Worm (Caenorhabditis elegans) whole organism, L3 larva: ENCODE results near the gene sri-63.
A peak's percentile ranks its signal among the peaks of the same experiment; 100 is the strongest.

Experiments used
- R02D3.7 ChIP-seq: fragments of 150-350 bp; optimal IDR thresholded peaks from 2 replicates; lab custom pipeline; 2014; ENCODE audit warnings: missing biosample characterization, missing genetic modification characterization
- ZK546.5 ChIP-seq: sonication (generic microtip); optimal IDR thresholded peaks from 2 replicates; lab custom pipeline; 2017; ENCODE audit warnings: missing biosample characterization, missing genetic modification characterization
- aly-2 ChIP-seq: fragments of 150-350 bp; optimal IDR thresholded peaks from 2 replicates; lab custom pipeline; 2014; ENCODE audit warnings: missing biosample characterization, missing genetic modification characterization
- ama-1 ChIP-seq: fragments of 150-350 bp; optimal IDR thresholded peaks from 2 replicates; lab custom pipeline; 2018
- ceh-16 ChIP-seq: sonication (generic microtip); optimal IDR thresholded peaks from 2 replicates; lab custom pipeline; 2017; ENCODE audit warnings: missing biosample characterization, missing genetic modification characterization
- ceh-82 ChIP-seq: fragments of 150-350 bp; optimal IDR thresholded peaks from 2 replicates; lab custom pipeline; 2014; ENCODE audit warnings: missing biosample characterization, missing genetic modification characterization
- ceh-9 ChIP-seq: sonication (generic microtip); optimal IDR thresholded peaks from 2 replicates; lab custom pipeline; 2018; ENCODE audit warnings: missing biosample characterization, missing genetic modification characterization
- daf-12 ChIP-seq: fragments of 150-350 bp; optimal IDR thresholded peaks from 2 replicates; lab custom pipeline; 2014; ENCODE audit warnings: missing biosample characterization, missing genetic modification reagents, missing genetic modification characterization
- egl-27 ChIP-seq: sonication (generic microtip); optimal IDR thresholded peaks from 4 replicates; lab custom pipeline; 2017; ENCODE audit warnings: missing biosample characterization, missing genetic modification reagents, missing genetic modification characterization
- egl-5 ChIP-seq: fragments of 150-350 bp; optimal IDR thresholded peaks from 2 replicates; lab custom pipeline; 2017; ENCODE audit warnings: missing biosample characterization, missing genetic modification reagents, missing genetic modification characterization, inconsistent platforms
- elt-1 ChIP-seq: fragments of 150-350 bp; optimal IDR thresholded peaks from 2 replicates; lab custom pipeline; 2014; ENCODE audit warnings: missing biosample characterization, missing genetic modification characterization
- elt-2 ChIP-seq: sonication (generic microtip); optimal IDR thresholded peaks from 2 replicates; lab custom pipeline; 2016; ENCODE audit warnings: missing genetic modification reagents, mild to moderate bottlenecking, missing genetic modification characterization, missing compliant biosample characterization
- elt-3 ChIP-seq, 3 experiments: fragments of 150-350 bp in 1 of 3; sonication (generic microtip) in 2 of 3; optimal IDR thresholded peaks; 2 replicates in 2 of 3; 4 replicates in 1 of 3; lab custom pipeline; 2014 to 2017; ENCODE audit warnings: missing biosample characterization in 3 of 3, missing genetic modification characterization in 3 of 3
- fkh-10 ChIP-seq: sonication (generic microtip); optimal IDR thresholded peaks from 2 replicates; lab custom pipeline; 2017; ENCODE audit warnings: missing biosample characterization, missing genetic modification reagents, missing genetic modification characterization
- fkh-2 ChIP-seq: fragments of 150-350 bp; optimal IDR thresholded peaks from 2 replicates; lab custom pipeline; 2014; ENCODE audit warnings: missing biosample characterization, missing genetic modification reagents, missing genetic modification characterization
- fos-1 ChIP-seq: fragments of 150-350 bp; optimal IDR thresholded peaks from 2 replicates; lab custom pipeline; 2014; ENCODE audit warnings: missing biosample characterization, missing genetic modification characterization
- hmg-11 ChIP-seq: sonication (generic microtip); optimal IDR thresholded peaks from 2 replicates; lab custom pipeline; 2016; ENCODE audit warnings: missing genetic modification characterization, missing compliant biosample characterization
- jun-1 ChIP-seq: fragments of 150-350 bp; optimal IDR thresholded peaks from 2 replicates; lab custom pipeline; 2014; ENCODE audit warnings: missing biosample characterization, missing genetic modification reagents, missing genetic modification characterization
- lin-15B ChIP-seq: fragments of 150-350 bp; optimal IDR thresholded peaks from 2 replicates; lab custom pipeline; 2014; ENCODE audit warnings: missing biosample characterization, missing genetic modification characterization
- lsy-12 ChIP-seq: sonication (generic microtip); optimal IDR thresholded peaks from 2 replicates; lab custom pipeline; 2016; ENCODE audit warnings: mild to moderate bottlenecking, missing genetic modification characterization, missing compliant biosample characterization
- mdl-1 ChIP-seq: fragments of 150-350 bp; optimal IDR thresholded peaks from 2 replicates; lab custom pipeline; 2014; ENCODE audit warnings: missing biosample characterization, missing genetic modification characterization
- nfya-1 ChIP-seq: sonication (generic microtip); optimal IDR thresholded peaks from 2 replicates; lab custom pipeline; 2017; ENCODE audit warnings: missing genetic modification characterization, mild to moderate bottlenecking, missing compliant biosample characterization, antibody characterized with exemption, moderate library complexity; ENCODE audit not compliant: insufficient read depth
- nhr-11 ChIP-seq: fragments of 150-350 bp; optimal IDR thresholded peaks from 2 replicates; lab custom pipeline; 2014; ENCODE audit warnings: missing biosample characterization, missing genetic modification characterization
- nhr-23 ChIP-seq: fragments of 150-350 bp; optimal IDR thresholded peaks from 2 replicates; lab custom pipeline; 2014; ENCODE audit warnings: missing biosample characterization, missing genetic modification reagents, missing genetic modification characterization
- nhr-237 ChIP-seq: fragments of 150-350 bp; optimal IDR thresholded peaks from 2 replicates; lab custom pipeline; 2014; ENCODE audit warnings: missing biosample characterization, missing genetic modification characterization
- nhr-25 ChIP-seq: sonication (generic microtip); optimal IDR thresholded peaks from 2 replicates; lab custom pipeline; 2017; ENCODE audit warnings: missing biosample characterization, missing genetic modification characterization
- nhr-28 ChIP-seq: fragments of 150-350 bp; optimal IDR thresholded peaks from 2 replicates; lab custom pipeline; 2014; ENCODE audit warnings: missing biosample characterization, missing genetic modification characterization
- nhr-43 ChIP-seq: sonication (generic microtip); optimal IDR thresholded peaks from 2 replicates; lab custom pipeline; 2016; ENCODE audit warnings: mild to moderate bottlenecking, missing genetic modification characterization, missing compliant biosample characterization; ENCODE audit not compliant: poor library complexity, severe bottlenecking
- nhr-67 ChIP-seq: fragments of 150-350 bp; optimal IDR thresholded peaks from 2 replicates; lab custom pipeline; 2014; ENCODE audit warnings: missing biosample characterization, missing genetic modification characterization
- nhr-77 ChIP-seq: fragments of 150-350 bp; optimal IDR thresholded peaks from 2 replicates; lab custom pipeline; 2014; ENCODE audit warnings: missing biosample characterization, missing genetic modification characterization
- pqm-1 ChIP-seq: fragments of 150-350 bp; optimal IDR thresholded peaks from 2 replicates; lab custom pipeline; 2017; ENCODE audit warnings: missing biosample characterization, missing genetic modification characterization, inconsistent platforms
- sea-2 ChIP-seq: fragments of 150-350 bp; sonication (generic microtip); optimal IDR thresholded peaks from 4 replicates; lab custom pipeline; 2014; ENCODE audit warnings: missing biosample characterization, missing genetic modification reagents, missing genetic modification characterization
- skn-1 ChIP-seq: fragments of 150-350 bp; optimal IDR thresholded peaks from 2 replicates; lab custom pipeline; 2014; ENCODE audit warnings: missing biosample characterization, missing genetic modification characterization
- snpc-4 ChIP-seq: fragments of 150-350 bp; optimal IDR thresholded peaks from 2 replicates; lab custom pipeline; 2014; ENCODE audit warnings: missing biosample characterization, missing genetic modification characterization
- tbx-2 ChIP-seq: sonication (generic microtip); optimal IDR thresholded peaks from 2 replicates; lab custom pipeline; 2016; ENCODE audit warnings: mild to moderate bottlenecking, missing genetic modification characterization, missing compliant biosample characterization
- unc-39 ChIP-seq: sonication (generic microtip); optimal IDR thresholded peaks from 4 replicates; lab custom pipeline; 2017; ENCODE audit warnings: missing biosample characterization, missing genetic modification characterization
- unc-62 ChIP-seq: fragments of 150-350 bp; sonication (generic microtip); optimal IDR thresholded peaks from 4 replicates; lab custom pipeline; 2014; ENCODE audit warnings: missing biosample characterization, missing genetic modification reagents, missing genetic modification characterization
- ztf-11 ChIP-seq: fragments of 150-350 bp; optimal IDR thresholded peaks from 2 replicates; lab custom pipeline; 2014; ENCODE audit warnings: missing biosample characterization, missing genetic modification characterization
- ztf-4 ChIP-seq: fragments of 150-350 bp; optimal IDR thresholded peaks from 2 replicates; lab custom pipeline; 2014; ENCODE audit warnings: missing biosample characterization, missing genetic modification characterization

sri-63 gene

ce11 chrII:3287073-3287472 is at the start of gene sri-63:
Gene sri-63, plus strand, starts transcription at chrII:3287373.
- TF ChIP-seq pqm-1 (tag; lab: Kevin White, UChicago) (no peak), nhr-43 (tag; lab: Kevin White, UChicago) (no peak), aly-2 (tag; lab: Kevin White, UChicago) (no peak), ztf-11 (no peak), egl-5 (no peak), unc-39 (tag; lab: Kevin White, UChicago) (no peak), ceh-9 (tag; lab: Kevin White, UChicago) (no peak), mdl-1 (tag; lab: Kevin White, UChicago) (no peak), nfya-1 (tag; lab: Kevin White, UChicago) (no peak), ceh-82 (tag; lab: Kevin White, UChicago) (no peak), daf-12 (tag; lab: Kevin White, UChicago) (no peak), nhr-23 (tag; lab: Kevin White, UChicago) (no peak), ceh-16 (no peak), sea-2 (no peak), ztf-4 (tag; lab: Kevin White, UChicago) (no peak), snpc-4 (tag; lab: Kevin White, UChicago) (no peak)

ce11 chrII:3240207-3240606 is 47.0 kb upstream of the sri-63 start, which contains the start of gene C17F4.3:
Gene C17F4.3, plus strand, starts transcription at chrII:3240507.
- no peak for TF ChIP-seq sea-2
- no peak for TF ChIP-seq ztf-4 (tag; lab: Kevin White, UChicago)
- no peak for TF ChIP-seq nhr-28 (tag; lab: Kevin White, UChicago)
- no peak for TF ChIP-seq elt-3 (tag; optimal IDR thresholded peaks at IDR 0.05; lab: Kevin White, UChicago)
- no peak for TF ChIP-seq unc-62 (GFP tag; lab: Kevin White, UChicago)
- no peak for TF ChIP-seq nhr-23 (tag; lab: Kevin White, UChicago)
- no peak for TF ChIP-seq ama-1 (lab: Kevin White, UChicago)
- no peak for TF ChIP-seq unc-39 (tag; lab: Kevin White, UChicago)
- no peak for TF ChIP-seq lsy-12
- no peak for TF ChIP-seq skn-1 (tag; lab: Kevin White, UChicago)
- TF ChIP-seq egl-27: no peak
- TF ChIP-seq nhr-11: no peak
- no peak for TF ChIP-seq ceh-16
- TF ChIP-seq ceh-82 (tag; lab: Kevin White, UChicago): no peak
- TF ChIP-seq ZK546.5: no peak
- TF ChIP-seq egl-5: no peak
- no peak for TF ChIP-seq nfya-1 (tag; lab: Kevin White, UChicago)
- no peak for TF ChIP-seq tbx-2
- no peak for TF ChIP-seq nhr-43 (tag; lab: Kevin White, UChicago)

ce11 chrII:3241842-3242241 is 45.3 kb upstream of the sri-63 start:
- TF ChIP-seq elt-3 (tag; optimal IDR thresholded peaks at IDR 0.05; lab: Kevin White, UChicago): peak in 1 of 3 experiments; percentile 27
- no peak for TF ChIP-seq fos-1 (tag; lab: Kevin White, UChicago)
- TF ChIP-seq lin-15B (tag; lab: Kevin White, UChicago): no peak
- TF ChIP-seq hmg-11: no peak
- peak; percentile 35 for TF ChIP-seq nhr-23 (tag; lab: Kevin White, UChicago)
- no peak for TF ChIP-seq ceh-16
- TF ChIP-seq fkh-2: no peak
- no peak for TF ChIP-seq daf-12 (tag; lab: Kevin White, UChicago)
- no peak for TF ChIP-seq nhr-67

- TF ChIP-seq fkh-10 (GFP tag; lab: Kevin White, UChicago) (no peak), nhr-43 (tag; lab: Kevin White, UChicago) (no peak), unc-62 (GFP tag; lab: Kevin White, UChicago) (no peak)
Measured at ce11 chrII:3244070-3244469, 43.1 kb upstream of the sri-63 start, which contains the start of gene C17F4.12. Gene C17F4.12, minus strand, starts transcription at chrII:3244170.

- no peak for TF ChIP-seq unc-39 (tag; lab: Kevin White, UChicago)
- no peak for TF ChIP-seq nhr-43 (tag; lab: Kevin White, UChicago)
- TF ChIP-seq R02D3.7 (tag; lab: Kevin White, UChicago): no peak
- TF ChIP-seq nhr-77: peak; percentile 54
- no peak for TF ChIP-seq elt-3 (tag; optimal IDR thresholded peaks at IDR 0.05; lab: Kevin White, UChicago)
- no peak for TF ChIP-seq elt-1
- no peak for TF ChIP-seq nhr-237 (tag; lab: Kevin White, UChicago)
- TF ChIP-seq elt-2 (tag; lab: Kevin White, UChicago): peak; percentile 50
- no peak for TF ChIP-seq daf-12 (tag; lab: Kevin White, UChicago)
- TF ChIP-seq nhr-67: no peak
- peak; percentile 9 for TF ChIP-seq fos-1 (tag; lab: Kevin White, UChicago)
- no peak for TF ChIP-seq ceh-16
- no peak for TF ChIP-seq sea-2
- TF ChIP-seq pqm-1 (tag; lab: Kevin White, UChicago): no peak
- no peak for TF ChIP-seq nhr-25 (tag; lab: Kevin White, UChicago)
- no peak for TF ChIP-seq skn-1 (tag; lab: Kevin White, UChicago)
- TF ChIP-seq jun-1 (tag; lab: Kevin White, UChicago): no peak
Measured at ce11 chrII:3244758-3245157, 42.4 kb upstream of the sri-63 start.
